Worm (Caenorhabditis elegans): Measurements from ENCODE around the gene C04A11.2.

C04A11.2 gene

ce11 chrX:13618574-13618973 lies 50.1 kb downstream of the C04A11.2 start, which contains the start of gene nlp-53 (continued):
- no peak for TF ChIP-seq hmg-20 (GFP tag; IDR thresholded peaks at IDR 0.05)
- no peak for TF ChIP-seq cebp-2 (GFP tag; IDR thresholded peaks at IDR 0.05)
- TF ChIP-seq nhr-179 (tag; optimal IDR thresholded peaks at IDR 0.05), result no peak
